Worm (Caenorhabditis elegans) whole organism, L2 larva: Measurements from ENCODE around the gene F22B7.9.

Source experiments
- egl-27 ChIP-seq: sonication (generic microtip); optimal IDR thresholded peaks from 3 replicates; lab custom pipeline; 2017; ENCODE audit warnings: missing biosample characterization, missing genetic modification reagents, missing genetic modification characterization
- elt-1 ChIP-seq: fragments of 150-350 bp; optimal IDR thresholded peaks from 2 replicates; lab custom pipeline; 2014; ENCODE audit warnings: missing biosample characterization, missing genetic modification characterization
- elt-3 ChIP-seq: sonication (generic microtip); optimal IDR thresholded peaks from 2 replicates; lab custom pipeline; 2017; ENCODE audit warnings: missing biosample characterization, missing genetic modification characterization
- lin-13 ChIP-seq: fragments of 150-350 bp; optimal IDR thresholded peaks from 2 replicates; lab custom pipeline; 2014; ENCODE audit warnings: missing biosample characterization, missing genetic modification reagents, missing genetic modification characterization
- nhr-11 ChIP-seq: fragments of 150-350 bp; optimal IDR thresholded peaks from 2 replicates; lab custom pipeline; 2014; ENCODE audit warnings: missing biosample characterization, missing genetic modification characterization
- nhr-237 ChIP-seq: fragments of 150-350 bp; optimal IDR thresholded peaks from 2 replicates; lab custom pipeline; 2014; ENCODE audit warnings: missing biosample characterization, missing genetic modification characterization
- snpc-4 ChIP-seq: fragments of 150-350 bp; optimal IDR thresholded peaks from 2 replicates; lab custom pipeline; 2014; ENCODE audit warnings: missing biosample characterization, missing genetic modification characterization
- unc-39 ChIP-seq: fragments of 150-350 bp; optimal IDR thresholded peaks from 2 replicates; lab custom pipeline; 2014; ENCODE audit warnings: missing biosample characterization, missing genetic modification characterization
- unc-62 ChIP-seq: fragments of 150-350 bp; optimal IDR thresholded peaks from 2 replicates; lab custom pipeline; 2014; ENCODE audit warnings: missing biosample characterization, missing genetic modification reagents, missing genetic modification characterization
- zag-1 ChIP-seq: fragments of 150-350 bp; optimal IDR thresholded peaks from 2 replicates; lab custom pipeline; 2014; ENCODE audit warnings: missing biosample characterization, missing genetic modification characterization

DNA sequence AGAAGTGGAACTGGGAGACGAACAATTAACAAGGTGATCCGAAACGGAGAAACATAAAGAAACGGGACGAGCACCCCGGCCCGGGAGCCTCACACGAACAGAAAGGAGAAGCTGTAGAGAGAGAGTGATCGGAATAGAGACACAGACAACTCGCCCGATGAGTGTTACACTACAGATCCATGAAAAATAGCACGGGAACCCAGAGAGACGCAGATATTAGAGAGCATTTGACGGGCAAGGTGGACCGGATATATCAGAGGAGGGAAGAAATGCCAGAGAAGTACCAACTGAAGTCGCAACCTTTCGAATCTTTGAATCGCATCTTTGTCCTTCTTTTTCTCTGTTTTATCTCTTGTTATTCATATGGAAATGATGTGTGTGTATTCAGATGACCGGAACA, 30.7 kb upstream of the F22B7.9 start, which contains the start of gene anmt-1:
- TF ChIP-seq elt-1 (no peak), nhr-237 (tag; lab: Kevin White, UChicago) (no peak), egl-27 (tag; lab: Kevin White, UChicago) (no peak), unc-39 (tag; lab: Kevin White, UChicago) (no peak), lin-13 (no peak), snpc-4 (tag; lab: Kevin White, UChicago) (no peak), zag-1 (tag; lab: Kevin White, UChicago) (no peak), nhr-11 (tag; lab: Kevin White, UChicago) (no peak), unc-62 (no peak), elt-3 (tag; lab: Kevin White, UChicago) (no peak)
